Worm (Caenorhabditis elegans) whole organism, L1 larva: Measurements from ENCODE around the gene ceh-37.

Source experiments
- C04F5.9 ChIP-seq: sonication (generic microtip); optimal IDR thresholded peaks from 2 replicates; lab custom pipeline; 2016; ENCODE audit warnings: missing genetic modification characterization, missing compliant biosample characterization
- C16A3.4 ChIP-seq: fragments of 150-350 bp; optimal IDR thresholded peaks from 2 replicates; lab custom pipeline; 2014; ENCODE audit warnings: missing biosample characterization, missing genetic modification characterization
- C34B4.2 ChIP-seq: sonication (generic microtip); optimal IDR thresholded peaks from 2 replicates; lab custom pipeline; 2017; ENCODE audit warnings: mild to moderate bottlenecking, missing genetic modification characterization, missing compliant biosample characterization
- F16B12.6 ChIP-seq: fragments of 150-350 bp; optimal IDR thresholded peaks from 2 replicates; lab custom pipeline; 2014; ENCODE audit warnings: missing biosample characterization, missing genetic modification characterization
- alr-1 ChIP-seq: fragments of 200-800 bp; sonication (Bioruptor generic); optimal IDR thresholded peaks from 2 replicates; lab custom pipeline; 2018; ENCODE audit warnings: borderline replicate concordance, mild to moderate bottlenecking, missing genetic modification characterization, missing compliant biosample characterization
- blmp-1 ChIP-seq: fragments of 150-350 bp; optimal IDR thresholded peaks from 2 replicates; lab custom pipeline; 2014; ENCODE audit warnings: missing biosample characterization, missing genetic modification characterization
- ceh-8 ChIP-seq: fragments of 200-800 bp; sonication (Bioruptor generic); optimal IDR thresholded peaks from 2 replicates; lab custom pipeline; 2018; ENCODE audit warnings: mild to moderate bottlenecking, missing genetic modification characterization, moderate library complexity, missing compliant biosample characterization
- ceh-82 ChIP-seq, 3 experiments: fragments of 150-350 bp in 1 of 3; sonication (generic microtip) in 2 of 3; optimal IDR thresholded peaks; 2 replicates each; lab custom pipeline; 2014 to 2017; ENCODE audit warnings: missing biosample characterization in 3 of 3, missing genetic modification characterization in 3 of 3
- dpl-1 ChIP-seq, 3 experiments: fragments of 150-350 bp in 2 of 3; sonication (generic microtip) in 1 of 3; optimal IDR thresholded peaks; 2 replicates each; lab custom pipeline; 2014 to 2017; ENCODE audit warnings: missing biosample characterization in 3 of 3, missing genetic modification characterization in 3 of 3, missing genetic modification reagents in 3 of 3
- egl-13 ChIP-seq: sonication (generic microtip); optimal IDR thresholded peaks from 2 replicates; lab custom pipeline; 2016; ENCODE audit warnings: missing genotype, missing genetic modification reagents, missing genetic modification characterization, missing compliant biosample characterization
- egl-27 ChIP-seq, 2 experiments: fragments of 150-350 bp in 1 of 2; sonication (generic microtip); optimal IDR thresholded peaks; 3 replicates each; lab custom pipeline; 2017 to 2018; ENCODE audit warnings: missing biosample characterization in 2 of 2, missing genetic modification characterization in 2 of 2, missing genetic modification reagents in 2 of 2
- elt-2 ChIP-seq: sonication (generic microtip); optimal IDR thresholded peaks from 2 replicates; lab custom pipeline; 2016; ENCODE audit warnings: missing genetic modification characterization, mild to moderate bottlenecking, inconsistent platforms, missing compliant biosample characterization, missing genetic modification reagents
- elt-3 ChIP-seq, 6 experiments: fragments of 150-350 bp in 1 of 6; sonication (generic microtip); optimal IDR thresholded peaks; 2 replicates each; lab custom pipeline; 2017 to 2018; ENCODE audit warnings: missing biosample characterization in 6 of 6, missing genetic modification characterization in 6 of 6, inconsistent platforms in 1 of 6
- ets-5 ChIP-seq: fragments of 200-800 bp; sonication (Bioruptor generic); IDR thresholded peaks from 2 replicates; pipeline ENCODE4 v1.3.6; 2022; ENCODE audit warnings: missing genetic modification characterization, missing compliant biosample characterization
- fkh-4 ChIP-seq: sonication (generic microtip); optimal IDR thresholded peaks from 2 replicates; lab custom pipeline; 2016; ENCODE audit warnings: missing compliant biosample characterization, missing genetic modification characterization, borderline replicate concordance
- fos-1 ChIP-seq: fragments of 150-350 bp; optimal IDR thresholded peaks from 2 replicates; lab custom pipeline; 2014; ENCODE audit warnings: missing biosample characterization, missing genetic modification characterization
- grh-1 ChIP-seq: fragments of 200-800 bp; sonication (Bioruptor generic); IDR thresholded peaks from 2 replicates; pipeline ENCODE4 v1.3.6; 2022; ENCODE audit warnings: missing genetic modification reagents, missing genetic modification characterization, missing compliant biosample characterization
- hlh-17 ChIP-seq: fragments of 200-800 bp; sonication (Bioruptor generic); optimal IDR thresholded peaks from 2 replicates; lab custom pipeline; 2018; ENCODE audit warnings: missing genetic modification characterization, mild to moderate bottlenecking, missing compliant biosample characterization, moderate library complexity, borderline replicate concordance
- hlh-4 ChIP-seq: sonication (generic microtip); optimal IDR thresholded peaks from 2 replicates; lab custom pipeline; 2016; ENCODE audit warnings: mild to moderate bottlenecking, missing genetic modification characterization, missing compliant biosample characterization
- hpl-2 ChIP-seq: fragments of 150-350 bp; optimal IDR thresholded peaks from 2 replicates; lab custom pipeline; 2014; ENCODE audit warnings: missing biosample characterization, missing genetic modification reagents, missing genetic modification characterization
- isw-1 ChIP-seq: fragments of 200-800 bp; sonication (Bioruptor generic); IDR thresholded peaks from 2 replicates; pipeline ENCODE4 v1.3.6; 2022; ENCODE audit warnings: missing genetic modification characterization, missing compliant biosample characterization
- jun-1 ChIP-seq: fragments of 150-350 bp; optimal IDR thresholded peaks from 2 replicates; lab custom pipeline; 2014; ENCODE audit warnings: missing biosample characterization, missing genetic modification reagents, missing genetic modification characterization
- lin-13 ChIP-seq: fragments of 150-350 bp; optimal IDR thresholded peaks from 2 replicates; lab custom pipeline; 2014; ENCODE audit warnings: missing biosample characterization, missing genetic modification reagents, missing genetic modification characterization
- lin-14 ChIP-seq: fragments of 200-800 bp; sonication (Bioruptor generic); optimal IDR thresholded peaks from 2 replicates; lab custom pipeline; 2018; ENCODE audit warnings: mild to moderate bottlenecking, missing genetic modification characterization, moderate library complexity, missing compliant biosample characterization
- lin-15B ChIP-seq: fragments of 150-350 bp; sonication (generic microtip); optimal IDR thresholded peaks from 3 replicates; lab custom pipeline; 2014; ENCODE audit warnings: missing biosample characterization, missing genetic modification characterization
- lin-35 ChIP-seq, 2 experiments: fragments of 150-350 bp; optimal IDR thresholded peaks; 2 replicates each; lab custom pipeline; 2014; ENCODE audit warnings: missing biosample characterization in 2 of 2, missing genetic modification characterization in 2 of 2, missing genetic modification reagents in 2 of 2
- lsy-2 ChIP-seq, 2 experiments: fragments of 150-350 bp; optimal IDR thresholded peaks; 2 replicates each; lab custom pipeline; 2014; ENCODE audit warnings: missing biosample characterization in 2 of 2, missing genetic modification characterization in 2 of 2
- mab-9 ChIP-seq: fragments of 200-800 bp; sonication (Bioruptor generic); IDR thresholded peaks from 2 replicates; pipeline ENCODE4 v1.3.6; 2022; ENCODE audit warnings: missing genetic modification reagents, missing genetic modification characterization, missing compliant biosample characterization
- mdl-1 ChIP-seq, 2 experiments: fragments of 150-350 bp; optimal IDR thresholded peaks; 2 replicates each; lab custom pipeline; 2014 to 2017; ENCODE audit warnings: missing biosample characterization in 2 of 2, missing genetic modification characterization in 2 of 2, inconsistent platforms in 1 of 2
- mep-1 ChIP-seq: fragments of 150-350 bp; optimal IDR thresholded peaks from 2 replicates; lab custom pipeline; 2014; ENCODE audit warnings: missing biosample characterization, missing genetic modification characterization
- nhr-12 ChIP-seq: sonication (generic microtip); optimal IDR thresholded peaks from 2 replicates; lab custom pipeline; 2017; ENCODE audit warnings: missing biosample characterization, missing genetic modification characterization
- nhr-19 ChIP-seq: fragments of 200-800 bp; sonication (Bioruptor generic); conservative IDR thresholded peaks from 2 replicates; pipeline ENCODE4 v1.3.6; 2022; ENCODE audit warnings: missing genetic modification characterization, missing compliant biosample characterization
- nhr-20 ChIP-seq: sonication (generic microtip); optimal IDR thresholded peaks from 2 replicates; lab custom pipeline; 2016; ENCODE audit warnings: mild to moderate bottlenecking, missing genetic modification characterization, missing compliant biosample characterization
- nhr-28 ChIP-seq: fragments of 150-350 bp; optimal IDR thresholded peaks from 2 replicates; lab custom pipeline; 2014; ENCODE audit warnings: missing biosample characterization, missing genetic modification characterization
- nhr-77 ChIP-seq: fragments of 150-350 bp; optimal IDR thresholded peaks from 2 replicates; lab custom pipeline; 2014; ENCODE audit warnings: missing biosample characterization, missing genetic modification characterization
- nhr-85 ChIP-seq: sonication (generic microtip); peaks from one replicate; lab custom pipeline; 2016; ENCODE audit warnings: missing genetic modification characterization, inconsistent platforms, missing compliant biosample characterization
- nhr-90 ChIP-seq: sonication (generic microtip); optimal IDR thresholded peaks from 2 replicates; lab custom pipeline; 2016; ENCODE audit warnings: mild to moderate bottlenecking, missing genetic modification characterization, missing compliant biosample characterization; ENCODE audit not compliant: poor library complexity
- pag-3 ChIP-seq: sonication (generic microtip); optimal IDR thresholded peaks from 2 replicates; lab custom pipeline; 2017; ENCODE audit warnings: missing genetic modification characterization, mild to moderate bottlenecking, missing compliant biosample characterization, antibody characterized with exemption, borderline replicate concordance; ENCODE audit not compliant: insufficient read depth
- skn-1 ChIP-seq: fragments of 150-350 bp; optimal IDR thresholded peaks from 2 replicates; lab custom pipeline; 2014; ENCODE audit warnings: missing biosample characterization, missing genetic modification characterization
- sox-4 ChIP-seq: sonication (generic microtip); optimal IDR thresholded peaks from 2 replicates; lab custom pipeline; 2016; ENCODE audit warnings: missing genetic modification characterization, missing compliant biosample characterization
- sptf-1 ChIP-seq: fragments of 150-350 bp; optimal IDR thresholded peaks from 2 replicates; lab custom pipeline; 2014; ENCODE audit warnings: missing biosample characterization, missing genetic modification characterization
- sup-37 ChIP-seq: fragments of 200-800 bp; sonication (Bioruptor generic); optimal IDR thresholded peaks from 2 replicates; lab custom pipeline; 2018; ENCODE audit warnings: mild to moderate bottlenecking, missing genetic modification characterization, missing compliant biosample characterization
- swsn-7 ChIP-seq: sonication (generic microtip); optimal IDR thresholded peaks from 2 replicates; lab custom pipeline; 2016; ENCODE audit warnings: missing genetic modification characterization, missing compliant biosample characterization
- unc-86 ChIP-seq: sonication (generic microtip); optimal IDR thresholded peaks from 2 replicates; lab custom pipeline; 2016; ENCODE audit warnings: missing genetic modification characterization, missing compliant biosample characterization
- xbp-1 ChIP-seq: sonication (generic microtip); optimal IDR thresholded peaks from 2 replicates; lab custom pipeline; 2016; ENCODE audit warnings: missing genetic modification characterization, missing compliant biosample characterization
- ztf-4 ChIP-seq: fragments of 150-350 bp; optimal IDR thresholded peaks from 2 replicates; lab custom pipeline; 2014; ENCODE audit warnings: missing biosample characterization, missing genetic modification characterization

The ceh-37 gene

ce11 chrX:14178688-14179087, 29.1 kb downstream of the ceh-37 start, which contains the start of gene C37E2.10:
Gene C37E2.10 (plus strand): TSS chrX:14178988.
- no peak for TF ChIP-seq dpl-1 (GFP tag; optimal IDR thresholded peaks at IDR 0.05; lab: Kevin White, UChicago)
- no peak for TF ChIP-seq ets-5 (GFP tag; lab: Robert Waterston, UW)
- no peak for TF ChIP-seq nhr-85
- TF ChIP-seq sox-4 (tag; lab: Kevin White, UChicago) = no peak
- no peak for TF ChIP-seq hlh-17 (GFP tag; lab: Kevin White, UChicago)
- TF ChIP-seq C04F5.9 (tag; lab: Kevin White, UChicago) = no peak
- no peak for TF ChIP-seq fkh-4 (tag; lab: Kevin White, UChicago)
- TF ChIP-seq alr-1 = no peak
- no peak for TF ChIP-seq hpl-2 (GFP tag; lab: Kevin White, UChicago)
- no peak for TF ChIP-seq lin-14 (GFP tag; lab: Kevin White, UChicago)
- no peak for TF ChIP-seq lin-15B
- TF ChIP-seq, all 84 proteins: peak for 0

- TF ChIP-seq xbp-1 (tag; lab: Kevin White, UChicago) = no peak
- no peak for TF ChIP-seq jun-1 (tag; lab: Kevin White, UChicago)
- TF ChIP-seq mep-1 (tag; lab: Kevin White, UChicago) = no peak
- TF ChIP-seq sup-37 (GFP tag; lab: Kevin White, UChicago) = no peak
- TF ChIP-seq nhr-28 = no peak
- no peak for TF ChIP-seq nhr-77 (tag; lab: Kevin White, UChicago)
- no peak for TF ChIP-seq lin-35 (GFP tag; optimal IDR thresholded peaks at IDR 0.05; lab: Kevin White, UChicago)
- TF ChIP-seq hpl-2 (GFP tag; lab: Kevin White, UChicago) = no peak
- TF ChIP-seq ceh-8 (GFP tag; lab: Kevin White, UChicago) = no peak
- no peak for TF ChIP-seq nhr-12
- TF ChIP-seq nhr-20 = no peak
- TF ChIP-seq mab-9 (GFP tag; lab: Robert Waterston, UW) = no peak
- no peak for TF ChIP-seq fos-1
- TF ChIP-seq blmp-1 = no peak
- TF ChIP-seq sptf-1 (tag; lab: Kevin White, UChicago) = no peak
- no peak for TF ChIP-seq nhr-90 (tag; lab: Kevin White, UChicago)
- TF ChIP-seq hlh-17 (GFP tag; lab: Kevin White, UChicago) = no peak
- no peak for TF ChIP-seq egl-27 (tag; optimal IDR thresholded peaks at IDR 0.05; lab: Kevin White, UChicago)
- no peak for TF ChIP-seq skn-1 (tag; lab: Kevin White, UChicago)
- no peak for TF ChIP-seq C34B4.2 (tag; lab: Kevin White, UChicago)
Measured at ce11 chrX:14175740-14176139, 32.1 kb downstream of the ceh-37 start, which contains the start of gene C37E2.2. Gene C37E2.2 (plus strand): TSS chrX:14176040.

- no peak for TF ChIP-seq fkh-4 (tag; lab: Kevin White, UChicago)
- TF ChIP-seq F16B12.6 (tag; lab: Kevin White, UChicago) = peak; percentile 36
- TF ChIP-seq sox-4 (tag; lab: Kevin White, UChicago) = no peak
- TF ChIP-seq C16A3.4 (tag; lab: Kevin White, UChicago) = peak; percentile 79
- TF ChIP-seq nhr-19 (GFP tag; lab: Robert Waterston, UW) = peak; percentile 81
- peak; percentile 64 for TF ChIP-seq unc-86 (tag; lab: Kevin White, UChicago)
- TF ChIP-seq elt-3 (tag; optimal IDR thresholded peaks at IDR 0.05; lab: Kevin White, UChicago) = peak in 2 of 6 experiments; percentile 28 to 44
- no peak for TF ChIP-seq alr-1
- TF ChIP-seq ceh-82 (tag; optimal IDR thresholded peaks at IDR 0.05; lab: Kevin White, UChicago) = peak; percentile 71 to 88 (median 75)
- TF ChIP-seq mep-1 (tag; lab: Kevin White, UChicago) = peak; percentile 67
- peak; percentile 60 for TF ChIP-seq xbp-1 (tag; lab: Kevin White, UChicago)
- no peak for TF ChIP-seq elt-2 (tag; lab: Kevin White, UChicago)
- TF ChIP-seq grh-1 (GFP tag; lab: Robert Waterston, UW) = 0 out of 2 replicates have a peak, but pooled peaks have one; percentile 45
- no peak for TF ChIP-seq sptf-1 (tag; lab: Kevin White, UChicago)
- TF ChIP-seq ztf-4 (tag; lab: Kevin White, UChicago) = no peak
- peak; percentile 89 for TF ChIP-seq lin-14 (GFP tag; lab: Kevin White, UChicago)
- peak in 1 of 2 experiments; percentile 68 for TF ChIP-seq mdl-1 (tag; optimal IDR thresholded peaks at IDR 0.05; lab: Kevin White, UChicago)
- peak; percentile 60 for TF ChIP-seq egl-13
- peak; percentile 83 for TF ChIP-seq swsn-7
- TF ChIP-seq pag-3 (tag; lab: Kevin White, UChicago) = peak; percentile 10
- peak; percentile 37 for TF ChIP-seq fos-1
- no peak for TF ChIP-seq ceh-8 (GFP tag; lab: Kevin White, UChicago)
- peak; percentile 74 for TF ChIP-seq nhr-90 (tag; lab: Kevin White, UChicago)
- TF ChIP-seq isw-1 (GFP tag; lab: Robert Waterston, UW) = peak; percentile 53
- peak; percentile 57 for TF ChIP-seq nhr-77 (tag; lab: Kevin White, UChicago)
- peak; percentile 81 for TF ChIP-seq skn-1 (tag; lab: Kevin White, UChicago)
- TF ChIP-seq lsy-2 (tag; optimal IDR thresholded peaks at IDR 0.05; lab: Kevin White, UChicago) = peak; percentile 81
- TF ChIP-seq lin-13 (GFP tag; lab: Kevin White, UChicago) = peak; percentile 69
- TF ChIP-seq hlh-4 (tag; lab: Kevin White, UChicago) = no peak
Measured at ce11 chrX:14173850-14174249, 34.0 kb downstream of the ceh-37 start, which contains the start of gene idhb-1. Gene idhb-1 (minus strand): TSS chrX:14174063.
